Fruit fly (Drosophila melanogaster): ENCODE data around the gene ClpP.

DNA sequence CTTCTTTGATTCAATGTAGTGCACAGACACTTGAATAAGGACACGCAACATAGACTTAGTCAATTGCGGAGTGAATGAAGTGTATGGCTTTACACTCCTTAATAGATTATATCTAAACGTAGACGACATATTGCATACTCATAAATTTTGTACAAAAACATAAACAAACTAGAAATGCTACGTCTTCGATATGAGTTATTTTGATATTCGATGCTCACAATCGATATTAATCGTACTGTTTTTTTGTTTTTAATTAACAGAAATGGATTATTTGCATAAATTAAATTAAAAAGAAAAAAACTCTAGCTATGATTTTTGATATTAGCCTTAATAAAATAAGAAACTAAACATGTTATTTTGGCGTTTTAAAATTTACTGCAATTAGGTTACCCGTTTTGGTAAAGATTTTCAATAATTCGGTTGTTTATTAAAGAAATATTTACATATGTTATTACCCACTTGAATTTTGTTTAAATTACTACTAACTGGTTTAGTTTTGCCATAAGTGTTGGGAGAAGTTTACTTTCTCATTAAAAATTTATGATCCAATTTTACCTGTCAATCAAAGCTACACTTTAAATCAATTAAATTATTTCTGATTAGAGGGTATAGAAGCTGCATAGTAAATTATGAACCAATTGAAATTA lies 48.5 kb downstream of the ClpP start, which contains the start of the genes CG17768, LSm-4 and Ir31a:
- TF ChIP-seq CG8478 (optimal IDR thresholded peaks at IDR 0.05) = no peak
- TF ChIP-seq CTCF (optimal IDR thresholded peaks at IDR 0.05) = no peak

All from S2 (cell line).